Fruit fly (Drosophila melanogaster): ENCODE data around the gene CG31705.
A peak's percentile ranks its signal among the peaks of the same experiment; 100 is the strongest.

Gene CG31705

dm6 chr2L:11501427-11501968 is 26.5 kb downstream of the CG31705 start, which contains the start of gene spz4 (continued):
- TF ChIP-seq CG5245 (GFP tag; optimal IDR thresholded peaks at IDR 0.05) (no peak), Nf-YB (GFP tag; optimal IDR thresholded peaks at IDR 0.05) (no peak), luna (GFP tag; optimal IDR thresholded peaks at IDR 0.05) (no peak), CG6683 (GFP tag; optimal IDR thresholded peaks at IDR 0.05) (no peak), cato (GFP tag; optimal IDR thresholded peaks at IDR 0.05; ENCODE audit: borderline replicate concordance) (no peak), NC2α (GFP tag; optimal IDR thresholded peaks at IDR 0.05) (no peak), lola (GFP tag; optimal IDR thresholded peaks at IDR 0.05) (no peak), zen (tag; optimal IDR thresholded peaks at IDR 0.05) (no peak), Mrtf (GFP tag; IDR thresholded peaks at IDR 0.05) (no peak), CG11560 (tag; IDR thresholded peaks at IDR 0.05) (no peak), CG9876 (GFP tag; optimal IDR thresholded peaks at IDR 0.05) (no peak), bab2 (GFP tag; optimal IDR thresholded peaks at IDR 0.05) (no peak), CG1233 (GFP tag; optimal IDR thresholded peaks at IDR 0.05) (no peak), stwl (tag; optimal IDR thresholded peaks at IDR 0.05) (no peak), Elba2 (GFP tag; optimal IDR thresholded peaks at IDR 0.05) (no peak), B-H2 (GFP tag; optimal IDR thresholded peaks at IDR 0.05) (no peak), CG13424 (tag; optimal IDR thresholded peaks at IDR 0.05) (peak; percentile 6), tgo (GFP tag; IDR thresholded peaks at IDR 0.05) (no peak), dimm (GFP tag; IDR thresholded peaks at IDR 0.05) (no peak), Nf-YC (tag; optimal IDR thresholded peaks at IDR 0.05) (no peak), Dek (tag; optimal IDR thresholded peaks at IDR 0.05) (no peak), CG15601 (tag; optimal IDR thresholded peaks at IDR 0.05) (no peak), Sry-β (GFP tag; optimal IDR thresholded peaks at IDR 0.05) (no peak), ranshi (GFP tag; IDR thresholded peaks at IDR 0.05) (no peak), HmgZ (tag; optimal IDR thresholded peaks at IDR 0.05) (no peak), tll (GFP tag; optimal IDR thresholded peaks at IDR 0.05) (no peak), Optix (GFP tag; IDR thresholded peaks at IDR 0.05) (no peak), CrebB (tag; optimal IDR thresholded peaks at IDR 0.05) (no peak), CG4282 (GFP tag; optimal IDR thresholded peaks at IDR 0.05) (no peak), chm (GFP tag; IDR thresholded peaks at IDR 0.05) (no peak), esg (GFP tag; conservative IDR thresholded peaks at IDR 0.05) (no peak), bbx (GFP tag; IDR thresholded peaks at IDR 0.05; ENCODE audit: partially characterized antibody) (no peak), fd3F (GFP tag; optimal IDR thresholded peaks at IDR 0.05) (no peak), CG5180 (GFP tag; optimal IDR thresholded peaks at IDR 0.05) (no peak), Dbx (GFP tag; IDR thresholded peaks at IDR 0.05) (no peak), wek (GFP tag; optimal IDR thresholded peaks at IDR 0.05) (no peak), ap (GFP tag; IDR thresholded peaks at IDR 0.05) (no peak), CG8290 (GFP tag; optimal IDR thresholded peaks at IDR 0.05) (no peak), CG8290 (tag; optimal IDR thresholded peaks at IDR 0.05) (no peak), gce (GFP tag; IDR thresholded peaks at IDR 0.05) (no peak), dmrt99B (tag; optimal IDR thresholded peaks at IDR 0.05) (peak; percentile 34), lmd (GFP tag; IDR thresholded peaks at IDR 0.05) (no peak), Taf1 (GFP tag; IDR thresholded peaks at IDR 0.05) (no peak), klu (GFP tag; IDR thresholded peaks at IDR 0.05) (no peak), CG4404 (GFP tag; IDR thresholded peaks at IDR 0.05) (no peak), CG13296 (GFP tag; optimal IDR thresholded peaks at IDR 0.05) (no peak), Gug (GFP tag; IDR thresholded peaks at IDR 0.05) (0 out of 4 replicates have a peak, but pooled peaks have one; percentile 2), pan (optimal IDR thresholded peaks at IDR 0.05) (no peak), pan (GFP tag; optimal IDR thresholded peaks at IDR 0.05 in 1 of 2, IDR thresholded peaks at IDR 0.05 in 1 of 2) (peak in 1 of 2 experiments; percentile 16), Mad (GFP tag; optimal IDR thresholded peaks at IDR 0.05) (no peak), rib (GFP tag; IDR thresholded peaks at IDR 0.05) (no peak), her (GFP tag; optimal IDR thresholded peaks at IDR 0.05) (no peak)

Data from whole organism, embryonic.